Worm (Caenorhabditis elegans) whole organism, L2 larva: ENCODE data around the gene ZC196.5.

Source experiments
- aly-2 ChIP-seq: fragments of 150-350 bp; optimal IDR thresholded peaks from 2 replicates; lab custom pipeline; 2014; ENCODE audit warnings: missing biosample characterization, missing genetic modification characterization
- nhr-6 ChIP-seq: fragments of 150-350 bp; optimal IDR thresholded peaks from 2 replicates; lab custom pipeline; 2014; ENCODE audit warnings: missing biosample characterization, missing genetic modification characterization
- ztf-11 ChIP-seq: sonication (generic microtip); optimal IDR thresholded peaks from 2 replicates; lab custom pipeline; 2017; ENCODE audit warnings: missing biosample characterization, missing genetic modification characterization

ce11 chrV:8716175-8716574 lies 13.0 kb upstream of the ZC196.5 start, which contains the start of gene glr-5:
- TF ChIP-seq nhr-6 (tag; lab: Kevin White, UChicago): no peak
- TF ChIP-seq aly-2 (tag; lab: Kevin White, UChicago): no peak
- no peak for TF ChIP-seq ztf-11 (tag; lab: Kevin White, UChicago)
